Fruit fly (Drosophila melanogaster): Measurements from ENCODE around the gene CG11437.

CG11437 gene

DNA sequence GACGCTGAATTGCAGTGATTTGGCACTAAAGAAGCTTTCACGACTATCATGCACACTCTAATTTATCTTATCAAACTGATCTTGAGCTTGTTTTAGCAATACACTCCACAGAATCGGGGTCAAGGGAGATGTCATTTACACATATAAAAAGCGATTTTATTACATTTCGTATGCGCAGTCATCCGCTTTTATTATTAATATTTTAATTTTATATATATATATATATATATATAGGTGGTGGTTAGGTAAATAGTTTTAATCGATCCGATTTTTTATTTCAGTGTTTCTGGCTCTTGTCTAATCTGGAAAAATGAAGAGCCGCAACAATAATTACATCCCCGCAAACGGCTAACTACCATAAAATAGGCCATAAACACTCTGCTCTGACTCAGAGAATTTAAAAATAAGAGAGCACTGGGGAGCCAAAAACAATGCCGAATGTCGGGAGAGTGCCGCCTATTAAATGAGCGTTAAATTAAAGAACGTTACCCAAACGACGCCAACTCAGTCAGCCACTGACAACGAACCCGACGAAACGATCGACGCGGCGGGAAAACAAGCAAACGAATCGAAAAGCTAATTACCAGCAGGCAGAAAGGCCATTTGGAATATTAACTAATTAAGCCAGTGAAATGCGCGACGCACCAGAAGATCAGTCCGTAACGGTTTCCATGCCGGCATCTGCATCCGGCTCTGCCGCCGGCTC lies 3.1 kb downstream of the CG11437 start:
- TF ChIP-seq CG17801 (GFP tag; optimal IDR thresholded peaks at IDR 0.05; ENCODE audit: partially characterized antibody), result peak; percentile 18

DNA sequence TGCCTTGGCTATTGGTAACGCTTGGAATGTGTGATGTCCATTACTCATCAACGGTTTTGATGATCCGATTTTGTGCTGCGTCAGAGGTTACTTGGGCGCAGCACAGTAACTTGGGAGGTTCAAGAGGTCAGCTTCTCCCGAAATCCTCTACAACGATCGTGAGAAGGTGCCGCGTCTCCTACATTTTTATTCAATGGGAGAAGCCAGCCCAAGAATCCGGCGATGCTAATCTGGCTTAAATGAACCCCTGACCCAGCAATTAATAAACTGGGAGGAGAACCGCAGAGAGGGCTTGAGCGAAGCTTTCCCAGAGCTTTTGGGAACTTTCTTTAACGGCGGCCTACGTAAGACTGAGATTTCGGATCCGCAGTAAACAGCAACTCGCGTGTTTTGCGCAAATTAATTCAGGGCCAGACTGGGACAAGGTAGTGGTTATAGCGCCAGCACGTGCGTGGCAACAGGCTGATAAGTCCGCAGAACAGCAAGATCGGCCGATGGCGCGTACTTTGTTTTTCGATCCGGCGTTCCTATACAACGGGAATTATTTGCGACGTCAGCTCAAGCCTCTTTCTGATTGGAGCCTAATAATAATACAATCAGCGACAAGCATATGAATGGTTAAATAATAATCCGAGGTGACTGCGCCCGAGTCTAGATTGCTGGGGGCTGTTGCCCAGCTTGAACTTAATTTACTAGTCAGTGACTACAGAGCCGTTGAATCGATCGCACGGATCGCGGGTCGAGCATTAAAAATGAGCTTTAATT lies 5.6 kb downstream of the CG11437 start, which contains the start of gene CG11425:
CG11425 (plus strand) TSS at position 715 of the 765 bp plus-strand sequence.
- no peak for TF ChIP-seq CG17801 (GFP tag; optimal IDR thresholded peaks at IDR 0.05; ENCODE audit: partially characterized antibody)

DNA sequence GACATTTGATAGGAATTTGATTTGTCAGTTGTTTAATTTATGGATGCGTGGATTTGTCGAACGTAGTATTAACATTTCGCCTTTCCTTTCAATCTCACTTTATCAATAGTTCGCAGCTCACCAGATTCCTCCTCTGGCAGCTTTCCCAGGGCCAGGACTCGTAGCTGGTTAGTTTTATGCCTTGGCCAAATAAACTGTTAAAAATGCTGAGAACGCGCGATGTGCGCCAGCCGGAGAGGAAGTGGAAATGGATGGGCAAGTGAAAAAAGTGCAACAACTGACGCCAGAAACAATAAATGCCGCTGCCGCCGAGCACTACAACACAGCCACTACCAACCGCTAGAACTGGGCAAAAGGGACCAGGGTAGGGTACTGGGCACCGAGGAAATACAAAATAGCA lies 14.8 kb downstream of the CG11437 start:
- TF ChIP-seq CG17801 (GFP tag; optimal IDR thresholded peaks at IDR 0.05; ENCODE audit: partially characterized antibody), result no peak

dm6 chr3L:22497594-22497993 lies 28.9 kb downstream of the CG11437 start:
- no peak for TF ChIP-seq CG17801 (GFP tag; optimal IDR thresholded peaks at IDR 0.05; ENCODE audit: partially characterized antibody)

DNA sequence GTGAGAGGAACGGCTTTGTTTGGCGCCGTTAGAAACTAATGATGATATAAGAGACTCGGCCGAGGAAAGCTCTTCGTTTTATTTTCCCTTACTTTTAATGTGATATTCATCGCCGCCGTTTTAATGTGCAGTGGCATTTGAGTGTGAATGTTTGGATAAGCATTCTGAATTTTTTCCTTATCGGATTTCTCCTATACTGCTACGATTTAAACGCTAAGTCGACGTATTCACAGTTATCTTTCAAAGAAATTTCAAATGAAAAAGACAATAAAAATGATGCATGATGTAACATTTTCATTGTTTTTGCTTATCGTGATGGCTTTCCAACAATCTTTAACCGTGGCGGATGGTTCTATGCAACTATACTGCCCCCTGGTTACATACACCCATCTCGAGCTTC lies 32.6 kb downstream of the CG11437 start, which contains the start of gene CG43312:
CG43312 (plus strand) TSS at position 301 of the 400 bp plus-strand sequence.
- TF ChIP-seq CG17801 (GFP tag; optimal IDR thresholded peaks at IDR 0.05; ENCODE audit: partially characterized antibody), result no peak

- TF ChIP-seq CG17801 (GFP tag; optimal IDR thresholded peaks at IDR 0.05; ENCODE audit: partially characterized antibody), result no peak
Measured at dm6 chr3L:22503730-22504129, 35.1 kb downstream of the CG11437 start, which contains the start of gene CG43331. CG43331 (minus strand) TSS chr3L:22503830.

DNA sequence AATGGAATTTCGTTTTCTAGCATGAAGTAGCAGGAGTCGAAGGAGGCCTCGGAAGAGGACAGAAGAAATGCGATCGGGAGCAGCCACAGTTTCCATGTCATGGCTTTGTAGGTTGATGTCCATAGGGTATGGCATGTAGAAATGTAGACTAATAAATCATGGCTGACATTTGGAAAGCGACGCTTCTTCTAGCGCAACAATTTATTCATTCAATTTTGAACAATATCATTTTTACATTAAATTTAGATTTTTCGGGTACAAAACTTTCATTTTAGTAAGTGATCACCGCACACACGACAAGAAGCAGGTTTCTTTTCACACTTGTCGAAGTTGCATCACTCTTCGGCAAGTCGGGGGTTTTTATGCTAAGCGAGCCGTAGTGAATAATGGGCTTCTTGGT lies 35.7 kb downstream of the CG11437 start, which contains the start of gene CG43330:
CG43330 (minus strand) TSS at position 101 of the 400 bp plus-strand sequence.
- TF ChIP-seq CG17801 (GFP tag; optimal IDR thresholded peaks at IDR 0.05; ENCODE audit: partially characterized antibody), result no peak

- no peak for TF ChIP-seq CG17801 (GFP tag; optimal IDR thresholded peaks at IDR 0.05; ENCODE audit: partially characterized antibody)
Measured at dm6 chr3L:22505118-22505517, 36.5 kb downstream of the CG11437 start, which contains the start of gene CG43329. CG43329 (minus strand) TSS chr3L:22505218.
